Fruit fly (Drosophila melanogaster) whole organism, wandering third instar larva: Measurements from ENCODE around the gene CG15336.

ENCODE experiments used
- CG32264 ChIP-seq: fragments of 200-800 bp; sonication (Bioruptor generic); optimal IDR thresholded peaks from 2 replicates; lab custom pipeline; 2016; ENCODE audit warnings: missing biosample characterization, missing genetic modification characterization
- N ChIP-seq: fragments of >200 bp; optimal IDR thresholded peaks from 2 replicates; lab custom pipeline; 2018; ENCODE audit warnings: missing biosample characterization, missing external identifiers, missing genetic modification characterization
- OdsH ChIP-seq: fragments of 200-800 bp; sonication (Bioruptor generic); optimal IDR thresholded peaks from 2 replicates; lab custom pipeline; 2016; ENCODE audit warnings: missing biosample characterization, mild to moderate bottlenecking, missing genetic modification characterization
- br ChIP-seq: fragments of 200-800 bp; sonication (Bioruptor generic); optimal IDR thresholded peaks from 2 replicates; lab custom pipeline; 2016; ENCODE audit warnings: missing biosample characterization, missing genetic modification characterization
- pan ChIP-seq: fragments of >200 bp; optimal IDR thresholded peaks from 2 replicates; lab custom pipeline; 2017
- psq ChIP-seq: fragments of 200-800 bp; sonication (Bioruptor generic); optimal IDR thresholded peaks from 3 replicates; lab custom pipeline; 2017; ENCODE audit warnings: missing biosample characterization, mild to moderate bottlenecking, missing genetic modification characterization, moderate library complexity
- sv ChIP-seq: fragments of 200-800 bp; sonication (Bioruptor generic); optimal IDR thresholded peaks from 3 replicates; lab custom pipeline; 2016; ENCODE audit warnings: missing biosample characterization, missing genetic modification characterization
- usp ChIP-seq: fragments of >200 bp; optimal IDR thresholded peaks from 2 replicates; lab custom pipeline; 2017; ENCODE audit warnings: missing biosample characterization, missing genetic modification characterization
- woc ChIP-seq: sonication (Bioruptor generic); optimal IDR thresholded peaks from 2 replicates; lab custom pipeline; 2016; ENCODE audit warnings: missing biosample characterization, mild to moderate bottlenecking, missing genetic modification characterization

DNA sequence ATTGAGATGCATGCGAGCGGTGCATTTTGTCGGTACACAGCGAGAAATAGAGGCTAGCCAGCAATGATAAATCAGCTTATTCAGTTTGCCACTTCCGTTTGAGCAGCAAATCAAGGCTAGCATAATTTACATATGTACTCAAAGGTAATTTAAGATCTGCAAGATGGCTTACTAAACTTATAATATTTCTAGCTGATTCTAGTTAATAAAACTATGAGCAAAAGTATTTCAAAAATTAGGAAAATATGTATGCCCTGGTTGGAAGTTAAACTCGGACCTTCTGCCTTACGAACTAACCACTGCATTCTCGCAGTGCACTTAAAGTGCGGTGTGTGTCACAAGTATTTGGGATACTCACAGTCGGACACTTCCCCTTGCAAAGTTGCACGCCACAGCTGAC, 24.9 kb upstream of the CG15336 start:
- TF ChIP-seq pan (no peak), sv (GFP tag; lab: Kevin White, UChicago) (no peak), woc (GFP tag; lab: Kevin White, UChicago) (no peak), usp (no peak), psq (no peak), N (no peak), CG32264 (GFP tag; lab: Kevin White, UChicago) (no peak), br (no peak), OdsH (no peak)
